Fruit fly (Drosophila melanogaster) whole organism, embryonic: Measurements from ENCODE around the gene Ns1.

Experiments used
- CG12236 ChIP-seq: fragments of 200-800 bp; sonication (Bioruptor generic); optimal IDR thresholded peaks from 2 replicates; lab custom pipeline; 2016; ENCODE audit warnings: missing biosample characterization, missing genetic modification characterization
- CG12942 ChIP-seq: fragments of 200-800 bp; sonication (Bioruptor generic); optimal IDR thresholded peaks from 3 replicates; lab custom pipeline; 2016; ENCODE audit warnings: missing biosample characterization, missing genetic modification characterization
- CG2120 ChIP-seq: fragments of 200-800 bp; sonication (Bioruptor generic); optimal IDR thresholded peaks from 3 replicates; lab custom pipeline; 2016; ENCODE audit warnings: missing biosample characterization, missing genetic modification characterization
- ham ChIP-seq: fragments of 200-800 bp; sonication (Bioruptor generic); IDR thresholded peaks from 2 replicates; pipeline ENCODE4 v1.3.6; 2022; ENCODE audit warnings: missing biosample characterization, missing genetic modification characterization
- hb ChIP-seq: fragments of 200-800 bp; sonication (Bioruptor generic); IDR thresholded peaks from 3 replicates; pipeline ENCODE4 v1.3.6; 2022; ENCODE audit warnings: missing biosample characterization, missing genetic modification characterization; ENCODE audit not compliant: partially characterized antibody
- pzg ChIP-seq: fragments of 200-800 bp; sonication (Bioruptor generic); optimal IDR thresholded peaks from 3 replicates; lab custom pipeline; 2018; ENCODE audit warnings: missing biosample characterization, mild to moderate bottlenecking, missing genetic modification characterization, moderate library complexity
- so ChIP-seq: fragments of 200-800 bp; sonication (Bioruptor generic); IDR thresholded peaks from 3 replicates; pipeline ENCODE4 v1.3.6; 2022; ENCODE audit warnings: missing biosample characterization, missing genetic modification characterization
- ttk ChIP-seq: fragments of 200-800 bp; sonication (Bioruptor generic); IDR thresholded peaks from 2 replicates; pipeline ENCODE4 v2.1.2; 2022; ENCODE audit warnings: missing biosample characterization, missing genetic modification characterization

dm6 chr3R:17077968-17078417 lies 5.5 kb upstream of the Ns1 start:
- TF ChIP-seq CG2120 (GFP tag; lab: Kevin White, UChicago) (no peak), hb (GFP tag; lab: Robert Waterston, UW) (no peak), CG12942 (GFP tag; lab: Kevin White, UChicago) (no peak), ttk (GFP tag; lab: Robert Waterston, UW) (no peak), so (peak; percentile 12; the same call in 1 of the 3 replicates), pzg (GFP tag; lab: Kevin White, UChicago) (no peak), ham (GFP tag; lab: Robert Waterston, UW) (no peak), CG12236 (GFP tag; lab: Kevin White, UChicago) (no peak)
